Worm (Caenorhabditis elegans): ENCODE results near the gene sut-2.

sut-2 gene

ce11 chrV:4526801-4527425, 42.9 kb downstream of the sut-2 start (continued):
- TF ChIP-seq nhr-111 (GFP tag; optimal IDR thresholded peaks at IDR 0.05), result no peak
- TF ChIP-seq mdt-29 (GFP tag; IDR thresholded peaks at IDR 0.05), result no peak
- TF ChIP-seq lin-39 (tag; optimal IDR thresholded peaks at IDR 0.05), result no peak
- TF ChIP-seq zip-2 (tag; optimal IDR thresholded peaks at IDR 0.05), result no peak

ce11 chrV:4525512-4525911, 44.3 kb downstream of the sut-2 start:
- no peak for TF ChIP-seq madf-9 (GFP tag; conservative IDR thresholded peaks at IDR 0.05)

ce11 chrV:4525106-4525505, 44.7 kb downstream of the sut-2 start:
- TF ChIP-seq daf-16 (GFP tag; optimal IDR thresholded peaks at IDR 0.05) (no peak), daf-16 (tag; optimal IDR thresholded peaks at IDR 0.05) (no peak), nhr-41 (GFP tag; IDR thresholded peaks at IDR 0.05) (no peak), unc-62 (GFP tag; optimal IDR thresholded peaks at IDR 0.05 in 1 of 2) (peak in 1 of 2 experiments; percentile 22), unc-62 (tag; optimal IDR thresholded peaks at IDR 0.05) (no peak), ceh-82 (tag; optimal IDR thresholded peaks at IDR 0.05) (no peak)

- TF ChIP-seq attf-4 (tag; optimal IDR thresholded peaks at IDR 0.05) (no peak), mxl-3 (GFP tag; optimal IDR thresholded peaks at IDR 0.05) (peak; percentile 15), nhr-28 (tag; optimal IDR thresholded peaks at IDR 0.05) (peak; percentile 33), lin-15B (tag; optimal IDR thresholded peaks at IDR 0.05) (no peak), Y75B8A.6 (GFP tag; IDR thresholded peaks at IDR 0.05) (no peak), unc-39 (tag; optimal IDR thresholded peaks at IDR 0.05) (no peak), mdl-1 (tag; optimal IDR thresholded peaks at IDR 0.05) (peak in 1 of 2 experiments; percentile 60), aha-1 (tag) (peak; percentile 92), hlh-30 (tag; optimal IDR thresholded peaks at IDR 0.05; ENCODE audit: insufficient read depth) (peak; percentile 46), hmg-1.1 (GFP tag; IDR thresholded peaks at IDR 0.05) (no peak)
Measured at ce11 chrV:4524327-4524726, 45.5 kb downstream of the sut-2 start.

- TF ChIP-seq zip-2 (tag; optimal IDR thresholded peaks at IDR 0.05) (no peak), daf-16 (GFP tag; optimal IDR thresholded peaks at IDR 0.05) (no peak), daf-16 (tag; optimal IDR thresholded peaks at IDR 0.05) (no peak), nhr-111 (GFP tag; optimal IDR thresholded peaks at IDR 0.05) (no peak), egl-43 (GFP tag; IDR thresholded peaks at IDR 0.05) (no peak), set-16 (GFP tag; IDR thresholded peaks at IDR 0.05) (peak; percentile 12; the same call in 1 of the 2 replicates), nhr-11 (tag; optimal IDR thresholded peaks at IDR 0.05) (peak; percentile 17), mxl-3 (GFP tag; optimal IDR thresholded peaks at IDR 0.05) (peak; percentile 9), nhr-28 (tag; optimal IDR thresholded peaks at IDR 0.05) (peak; percentile 35), nhr-42 (GFP tag; IDR thresholded peaks at IDR 0.05) (0 out of 2 replicates have a peak, but pooled peaks have one; percentile 42), ces-1 (GFP tag; optimal IDR thresholded peaks at IDR 0.05) (no peak), daf-8 (GFP tag; IDR thresholded peaks at IDR 0.05) (no peak), ctbp-1 (GFP tag; IDR thresholded peaks at IDR 0.05) (no peak), aha-1 (tag) (peak; percentile 67), dmd-8 (GFP tag; IDR thresholded peaks at IDR 0.05) (no peak)
Measured at ce11 chrV:4523844-4524243, 46.0 kb downstream of the sut-2 start.

ce11 chrV:4523312-4523711, 46.5 kb downstream of the sut-2 start:
- no peak for TF ChIP-seq F44E2.7 (GFP tag; IDR thresholded peaks at IDR 0.05)
- TF ChIP-seq fkh-10 (GFP tag; optimal IDR thresholded peaks at IDR 0.05), result no peak
- TF ChIP-seq mdl-1 (tag; optimal IDR thresholded peaks at IDR 0.05), result peak in 1 of 2 experiments; percentile 7
- no peak for TF ChIP-seq ama-1 (optimal IDR thresholded peaks at IDR 0.05)
- 0 out of 2 replicates have a peak, but pooled peaks have one; percentile 31 for TF ChIP-seq lim-7 (GFP tag; IDR thresholded peaks at IDR 0.05)
- TF ChIP-seq aly-2 (tag; optimal IDR thresholded peaks at IDR 0.05), result no peak
- no peak for TF ChIP-seq dmd-9 (GFP tag; IDR thresholded peaks at IDR 0.05)
- no peak for TF ChIP-seq Y48G9A.11 (GFP tag; IDR thresholded peaks at IDR 0.05)
- no peak for TF ChIP-seq sdz-12 (GFP tag; optimal IDR thresholded peaks at IDR 0.05)
- TF ChIP-seq nhr-28 (tag; optimal IDR thresholded peaks at IDR 0.05), result peak; percentile 4
- TF ChIP-seq duxl-1 (tag; optimal IDR thresholded peaks at IDR 0.05; ENCODE audit: poor library complexity), result no peak
- no peak for TF ChIP-seq mxl-3 (GFP tag; optimal IDR thresholded peaks at IDR 0.05)
- no peak for TF ChIP-seq F49E8.2 (tag; optimal IDR thresholded peaks at IDR 0.05; ENCODE audit: borderline replicate concordance)
- peak; percentile 1 for TF ChIP-seq hlh-30 (tag; optimal IDR thresholded peaks at IDR 0.05; ENCODE audit: insufficient read depth)

Data from whole organism, L4 larva.